Worm (Caenorhabditis elegans) whole organism, L4/young adult: ENCODE data around the gene mdf-2.
A peak's percentile ranks its signal among the peaks of the same experiment; 100 is the strongest.
"Not testable (repeated sequence)": the region's sequence is repeated elsewhere in the genome, so short reads cannot be mapped to it uniquely, and the experiment has no call there.

Source experiments
- W03F9.2 ChIP-seq: fragments of 150-350 bp; optimal IDR thresholded peaks from 2 replicates; lab custom pipeline; 2014; ENCODE audit warnings: missing biosample characterization, missing genetic modification characterization
- dao-5 ChIP-seq: sonication (generic microtip); optimal IDR thresholded peaks from 2 replicates; lab custom pipeline; 2016; ENCODE audit warnings: missing genotype, missing genetic modification characterization, moderate library complexity, missing compliant biosample characterization
- him-1 ChIP-seq: sonication (generic microtip); optimal IDR thresholded peaks from 2 replicates; lab custom pipeline; 2016; ENCODE audit warnings: missing genotype, missing genetic modification reagents, missing genetic modification characterization, missing compliant biosample characterization

The mdf-2 gene

ce11 chrIV:2640950-2641349 is at the start of gene mdf-2, which contains the start of gene nduv-3:
TSS of gene mdf-2 (minus strand) at chrIV:2641125.
TSS of gene nduv-3 (plus strand) at chrIV:2641310.
- no peak for TF ChIP-seq dao-5 (tag; lab: Kevin White, UChicago)
- TF ChIP-seq him-1 (tag; lab: Kevin White, UChicago), result no peak
- TF ChIP-seq W03F9.2, result peak; percentile 72

ce11 chrIV:2688716-2689307 is 47.9 kb upstream of the mdf-2 start, which contains the start of gene egrh-3:
TSS of gene egrh-3 (minus strand) at chrIV:2688766.
- TF ChIP-seq him-1 (tag; lab: Kevin White, UChicago), result no peak
- no peak for TF ChIP-seq dao-5 (tag; lab: Kevin White, UChicago)
- no peak for TF ChIP-seq W03F9.2

- TF ChIP-seq him-1 (tag; lab: Kevin White, UChicago) (no peak), W03F9.2 (no peak), dao-5 (tag; lab: Kevin White, UChicago) (no peak)
These were observed 39.4 kb upstream of the mdf-2 start for ce11 chrIV:2680281-2680680.

- TF ChIP-seq W03F9.2 (no peak), him-1 (tag; lab: Kevin White, UChicago) (no peak), dao-5 (tag; lab: Kevin White, UChicago) (no peak)
These were observed 37.2 kb upstream of the mdf-2 start for ce11 chrIV:2678152-2678551.

ce11 chrIV:2677687-2678086 is 36.8 kb upstream of the mdf-2 start:
- TF ChIP-seq W03F9.2, result no peak
- TF ChIP-seq dao-5 (tag; lab: Kevin White, UChicago), result no peak
- TF ChIP-seq him-1 (tag; lab: Kevin White, UChicago), result no peak

ce11 chrIV:2676281-2676680 is 35.4 kb upstream of the mdf-2 start, which contains the start of gene Y94H6A.3:
TSS of gene Y94H6A.3 (plus strand) at chrIV:2676512.
- TF ChIP-seq dao-5 (tag; lab: Kevin White, UChicago), result no peak
- no peak for TF ChIP-seq him-1 (tag; lab: Kevin White, UChicago)
- peak; percentile 75 for TF ChIP-seq W03F9.2

ce11 chrIV:2674915-2675314 is 34.0 kb upstream of the mdf-2 start, which contains the start of gene gpx-4:
TSS of gene gpx-4 (minus strand) at chrIV:2675015.
- TF ChIP-seq him-1 (tag; lab: Kevin White, UChicago); W03F9.2; dao-5 (tag; lab: Kevin White, UChicago): not testable (repeated sequence)

- TF ChIP-seq dao-5 (tag; lab: Kevin White, UChicago) (no peak), him-1 (tag; lab: Kevin White, UChicago) (no peak), W03F9.2 (no peak)
These were observed 29.7 kb upstream of the mdf-2 start for ce11 chrIV:2670664-2671063.

ce11 chrIV:2666586-2667100 is 25.7 kb upstream of the mdf-2 start, which contains the start of gene Y69A2AR.1:
TSS of gene Y69A2AR.1 (plus strand) at chrIV:2667050.
- no peak for TF ChIP-seq him-1 (tag; lab: Kevin White, UChicago)
- TF ChIP-seq W03F9.2, result no peak
- no peak for TF ChIP-seq dao-5 (tag; lab: Kevin White, UChicago)

- TF ChIP-seq dao-5 (tag; lab: Kevin White, UChicago) (no peak), W03F9.2 (no peak), him-1 (tag; lab: Kevin White, UChicago) (no peak)
These were observed 25.2 kb upstream of the mdf-2 start for ce11 chrIV:2666127-2666526.

ce11 chrIV:2665388-2665978 is 24.6 kb upstream of the mdf-2 start:
- TF ChIP-seq W03F9.2, result no peak
- no peak for TF ChIP-seq him-1 (tag; lab: Kevin White, UChicago)
- TF ChIP-seq dao-5 (tag; lab: Kevin White, UChicago), result no peak

- TF ChIP-seq W03F9.2, result no peak
- peak; percentile 29 for TF ChIP-seq dao-5 (tag; lab: Kevin White, UChicago)
These were observed 23.9 kb upstream of the mdf-2 start for ce11 chrIV:2664901-2665201.

- TF ChIP-seq him-1 (tag; lab: Kevin White, UChicago), result no peak
These were observed 23.3 kb upstream of the mdf-2 start, which contains the start of gene Y69A2AR.31 for ce11 chrIV:2663953-2664900. TSS of gene Y69A2AR.31 (minus strand) at chrIV:2664003.
